Fruit fly (Drosophila melanogaster) whole organism, embryonic: ENCODE results near the gene rhea.

Experiments used
- Aef1 ChIP-seq: fragments of 200-800 bp; sonication (Bioruptor generic); IDR thresholded peaks from 3 replicates; pipeline ENCODE4 v1.3.6; 2022; ENCODE audit warnings: missing biosample characterization, missing genetic modification characterization
- B-H2 ChIP-seq: fragments of 200-800 bp; sonication (Bioruptor generic); optimal IDR thresholded peaks from 2 replicates; lab custom pipeline; 2018; ENCODE audit warnings: missing biosample characterization, mild to moderate bottlenecking, missing genetic modification characterization
- CG10959 ChIP-seq: fragments of 200-800 bp; sonication (Bioruptor generic); IDR thresholded peaks from 2 replicates; pipeline ENCODE4 v1.3.6; 2022; ENCODE audit warnings: missing biosample characterization, missing genetic modification characterization
- CG11247 ChIP-seq: fragments of 200-800 bp; sonication (Bioruptor generic); IDR thresholded peaks from 2 replicates; pipeline ENCODE4 v1.3.6; 2022; ENCODE audit warnings: missing biosample characterization, missing genetic modification characterization
- CG13894 ChIP-seq: fragments of 200-800 bp; sonication (Bioruptor generic); optimal IDR thresholded peaks from 3 replicates; lab custom pipeline; 2018; ENCODE audit warnings: missing biosample characterization, mild to moderate bottlenecking, missing genetic modification characterization, moderate library complexity
- CG15011 ChIP-seq: fragments of 200-800 bp; sonication (Bioruptor generic); optimal IDR thresholded peaks from 3 replicates; lab custom pipeline; 2018; ENCODE audit warnings: missing biosample characterization, mild to moderate bottlenecking, missing genetic modification characterization
- CG15073 ChIP-seq: fragments of 200-800 bp; sonication (Bioruptor generic); optimal IDR thresholded peaks from 2 replicates; lab custom pipeline; 2016; ENCODE audit warnings: missing biosample characterization, missing genetic modification characterization
- CG1602 ChIP-seq: fragments of 200-800 bp; sonication (Bioruptor generic); optimal IDR thresholded peaks from 3 replicates; lab custom pipeline; 2016; ENCODE audit warnings: missing biosample characterization, missing genetic modification characterization
- CG2678 ChIP-seq: fragments of 200-800 bp; sonication (Bioruptor generic); optimal IDR thresholded peaks from 3 replicates; lab custom pipeline; 2019; ENCODE audit warnings: missing biosample characterization, mild to moderate bottlenecking, missing genetic modification characterization, moderate library complexity
- CG30020 ChIP-seq: fragments of 200-800 bp; optimal IDR thresholded peaks from 2 replicates; lab custom pipeline; 2019; ENCODE audit warnings: missing biosample characterization, mild to moderate bottlenecking, missing genetic modification characterization, moderate library complexity
- CG3065 ChIP-seq: fragments of 200-800 bp; sonication (Bioruptor generic); optimal IDR thresholded peaks from 2 replicates; lab custom pipeline; 2016; ENCODE audit warnings: missing biosample characterization, missing genetic modification characterization
- CG3995 ChIP-seq: fragments of 200-800 bp; sonication (Bioruptor generic); optimal IDR thresholded peaks from 3 replicates; lab custom pipeline; 2016; ENCODE audit warnings: missing biosample characterization, missing genetic modification characterization
- CG4282 ChIP-seq: fragments of 200-800 bp; sonication (Bioruptor generic); optimal IDR thresholded peaks from 2 replicates; lab custom pipeline; 2016; ENCODE audit warnings: missing biosample characterization, missing genetic modification characterization
- CG4404 ChIP-seq: fragments of 200-800 bp; sonication (Bioruptor generic); IDR thresholded peaks from 2 replicates; pipeline ENCODE4 v1.3.6; 2022; ENCODE audit warnings: missing biosample characterization, missing genetic modification characterization
- CG4730 ChIP-seq: fragments of 200-800 bp; sonication (Bioruptor generic); IDR thresholded peaks from 2 replicates; pipeline ENCODE4 v1.3.6; 2022; ENCODE audit warnings: missing biosample characterization, missing genetic modification characterization
- CG6254 ChIP-seq: fragments of 200-800 bp; sonication (Bioruptor generic); optimal IDR thresholded peaks from 3 replicates; lab custom pipeline; 2017; ENCODE audit warnings: mild to moderate bottlenecking, missing biosample characterization, missing genetic modification reagents, missing genetic modification characterization
- CG6272 ChIP-seq: fragments of 200-800 bp; sonication (Bioruptor generic); IDR thresholded peaks from 2 replicates; pipeline ENCODE4 v1.3.6; 2022; ENCODE audit warnings: missing biosample characterization, missing genetic modification characterization
- CG6765 ChIP-seq: fragments of 200-800 bp; sonication (Bioruptor generic); optimal IDR thresholded peaks from 3 replicates; lab custom pipeline; 2017; ENCODE audit warnings: missing biosample characterization, mild to moderate bottlenecking, missing genetic modification characterization
- CG7987 ChIP-seq: fragments of 200-800 bp; sonication (Bioruptor generic); optimal IDR thresholded peaks from 2 replicates; lab custom pipeline; 2018; ENCODE audit warnings: missing biosample characterization, mild to moderate bottlenecking, missing genetic modification characterization, moderate library complexity
- CG8765 ChIP-seq: fragments of 200-800 bp; sonication (Bioruptor generic); IDR thresholded peaks from 2 replicates; pipeline ENCODE4 v1.3.6; 2022; ENCODE audit warnings: missing biosample characterization, missing genetic modification characterization
- CG9609 ChIP-seq: fragments of 200-800 bp; sonication (Bioruptor generic); optimal IDR thresholded peaks from 3 replicates; lab custom pipeline; 2016; ENCODE audit warnings: missing biosample characterization, missing genetic modification characterization
- CG9876 ChIP-seq: fragments of 200-800 bp; sonication (Bioruptor generic); optimal IDR thresholded peaks from 2 replicates; lab custom pipeline; 2016; ENCODE audit warnings: missing biosample characterization, missing genetic modification characterization
- Dip2 ChIP-seq: fragments of 200-800 bp; sonication (Bioruptor generic); IDR thresholded peaks from 2 replicates; pipeline ENCODE4 v1.3.6; 2022; ENCODE audit warnings: missing biosample characterization, missing genetic modification characterization
- E2f2 ChIP-seq: fragments of 200-800 bp; sonication (Bioruptor generic); IDR thresholded peaks from 2 replicates; pipeline ENCODE4 v1.3.6; 2022; ENCODE audit warnings: missing biosample characterization, missing genetic modification characterization
- Hey ChIP-seq: fragments of 200-800 bp; sonication (Bioruptor generic); optimal IDR thresholded peaks from 3 replicates; lab custom pipeline; 2018; ENCODE audit warnings: missing biosample characterization, mild to moderate bottlenecking, missing genetic modification characterization
- Hmx ChIP-seq: fragments of 200-800 bp; sonication (Bioruptor generic); optimal IDR thresholded peaks from 2 replicates; lab custom pipeline; 2016; ENCODE audit warnings: missing biosample characterization, missing genetic modification characterization
- Hr51 ChIP-seq, 2 experiments: fragments of 200-800 bp; sonication (Bioruptor generic); optimal IDR thresholded peaks; 2 replicates in 1 of 2; 3 replicates in 1 of 2; lab custom pipeline; 2016 to 2018; ENCODE audit warnings: missing biosample characterization in 2 of 2, missing genetic modification characterization in 2 of 2, mild to moderate bottlenecking in 1 of 2, moderate library complexity in 1 of 2
- Lhr ChIP-seq: fragments of 200-800 bp; sonication (Bioruptor generic); optimal IDR thresholded peaks from 3 replicates; lab custom pipeline; 2017; ENCODE audit warnings: mild to moderate bottlenecking, missing biosample characterization, missing genetic modification reagents, missing genetic modification characterization
- Lim3 ChIP-seq: fragments of 200-800 bp; sonication (Bioruptor generic); IDR thresholded peaks from 2 replicates; pipeline ENCODE4 v1.3.6; 2022; ENCODE audit warnings: missing biosample characterization, missing genetic modification characterization
- Med ChIP-seq: fragments of 200-800 bp; sonication (Bioruptor generic); peaks from one replicate; lab custom pipeline; 2016; ENCODE audit warnings: missing biosample characterization, missing genetic modification characterization, mild to moderate bottlenecking, inconsistent platforms, moderate library complexity
- Meics ChIP-seq: fragments of 200-800 bp; sonication (Bioruptor generic); optimal IDR thresholded peaks from 2 replicates; lab custom pipeline; 2017; ENCODE audit warnings: missing biosample characterization, mild to moderate bottlenecking, missing genetic modification characterization
- NC2α ChIP-seq: fragments of 200-800 bp; sonication (Bioruptor generic); optimal IDR thresholded peaks from 2 replicates; lab custom pipeline; 2016; ENCODE audit warnings: missing biosample characterization, missing genetic modification characterization
- Sox100B ChIP-seq: fragments of 200-800 bp; sonication (Bioruptor generic); optimal IDR thresholded peaks from 3 replicates; lab custom pipeline; 2018; ENCODE audit warnings: missing biosample characterization, mild to moderate bottlenecking, missing genetic modification characterization
- ato ChIP-seq: fragments of 200-800 bp; sonication (Bioruptor generic); IDR thresholded peaks from 2 replicates; pipeline ENCODE4 v1.3.6; 2022; ENCODE audit warnings: missing biosample characterization, missing genetic modification characterization; ENCODE audit not compliant: partially characterized antibody
- caup ChIP-seq: fragments of 200-800 bp; sonication (Bioruptor generic); optimal IDR thresholded peaks from 3 replicates; lab custom pipeline; 2017; ENCODE audit warnings: missing biosample characterization, mild to moderate bottlenecking, missing genetic modification characterization, moderate library complexity; ENCODE audit not compliant: severe bottlenecking
- ci ChIP-seq: fragments of 200-800 bp; sonication (Bioruptor generic); IDR thresholded peaks from 3 replicates; pipeline ENCODE4 v1.3.6; 2022; ENCODE audit warnings: missing biosample characterization, missing genetic modification characterization
- da ChIP-seq: fragments of 200-800 bp; sonication (Bioruptor generic); optimal IDR thresholded peaks from 2 replicates; lab custom pipeline; 2016; ENCODE audit warnings: missing biosample characterization, missing genetic modification characterization
- danr ChIP-seq: fragments of 200-800 bp; sonication (Bioruptor generic); IDR thresholded peaks from 2 replicates; pipeline ENCODE4 v1.3.6; 2022; ENCODE audit warnings: missing biosample characterization, missing genetic modification characterization
- exex ChIP-seq: fragments of 200-800 bp; sonication (Bioruptor generic); optimal IDR thresholded peaks from 4 replicates; lab custom pipeline; 2018; ENCODE audit warnings: missing biosample characterization, mild to moderate bottlenecking, missing genetic modification characterization, moderate library complexity
- fd64A ChIP-seq: fragments of 200-800 bp; sonication (Bioruptor generic); optimal IDR thresholded peaks from 3 replicates; lab custom pipeline; 2018; ENCODE audit warnings: missing biosample characterization, mild to moderate bottlenecking, missing genetic modification characterization
- klu ChIP-seq: fragments of 200-800 bp; sonication (Bioruptor generic); IDR thresholded peaks from 2 replicates; pipeline ENCODE4 v1.3.6; 2022; ENCODE audit warnings: missing biosample characterization, missing genetic modification characterization
- lola ChIP-seq, 3 experiments: fragments of >200 bp in 2 of 3; fragments of 200-800 bp in 1 of 3; sonication (Bioruptor generic) in 1 of 3; optimal IDR thresholded peaks; 2 replicates each; lab custom pipeline; 2017 to 2019; ENCODE audit warnings: missing biosample characterization in 3 of 3, missing genetic modification characterization in 3 of 3, mild to moderate bottlenecking in 1 of 3, moderate library complexity in 1 of 3
- lov ChIP-seq, 2 experiments: fragments of 200-800 bp in 1 of 2; fragments of >200 bp in 1 of 2; sonication (Bioruptor generic) in 1 of 2; IDR thresholded peaks in 1 of 2; optimal IDR thresholded peaks in 1 of 2; 2 replicates in 1 of 2; 3 replicates in 1 of 2; pipeline versions ENCODE4 v1.3.6 to Lab custom; 2017 to 2022; ENCODE audit warnings: missing biosample characterization in 1 of 2, missing genetic modification characterization in 1 of 2
- mirr ChIP-seq: fragments of 200-800 bp; sonication (Bioruptor generic); optimal IDR thresholded peaks from 3 replicates; lab custom pipeline; 2018; ENCODE audit warnings: missing biosample characterization, mild to moderate bottlenecking, missing genetic modification characterization
- mld ChIP-seq: fragments of 200-800 bp; sonication (Bioruptor generic); IDR thresholded peaks from 3 replicates; pipeline ENCODE4 v1.3.6; 2022; ENCODE audit warnings: missing biosample characterization, missing genetic modification characterization; ENCODE audit not compliant: partially characterized antibody
- odd ChIP-seq: fragments of 200-800 bp; sonication (Bioruptor generic); optimal IDR thresholded peaks from 2 replicates; lab custom pipeline; 2017; ENCODE audit warnings: missing biosample characterization, mild to moderate bottlenecking, missing genetic modification characterization
- sc ChIP-seq, 3 experiments: fragments of >200 bp in 2 of 3; fragments of 200-800 bp in 1 of 3; sonication (Bioruptor generic) in 1 of 3; optimal IDR thresholded peaks; 2 replicates in 2 of 3; 3 replicates in 1 of 3; lab custom pipeline; 2017; ENCODE audit warnings: mild to moderate bottlenecking in 1 of 3, missing biosample characterization in 1 of 3, missing genetic modification characterization in 1 of 3, missing genetic modification reagents in 1 of 3
- ssp ChIP-seq: fragments of 200-800 bp; sonication (Bioruptor generic); IDR thresholded peaks from 2 replicates; pipeline ENCODE4 v1.3.6; 2022; ENCODE audit warnings: missing biosample characterization, missing genetic modification characterization
- stc ChIP-seq: fragments of 200-800 bp; sonication (Bioruptor generic); IDR thresholded peaks from 2 replicates; pipeline ENCODE4 v1.3.6; 2022; ENCODE audit warnings: missing biosample characterization, missing genetic modification characterization
- toy ChIP-seq: fragments of 200-800 bp; sonication (Bioruptor generic); IDR thresholded peaks from 2 replicates; pipeline ENCODE4 v1.3.6; 2022; ENCODE audit warnings: missing biosample characterization, missing genetic modification characterization
- zfh1 ChIP-seq: fragments of 200-800 bp; sonication (Bioruptor generic); IDR thresholded peaks from 3 replicates; pipeline ENCODE4 v1.3.6; 2022; ENCODE audit warnings: missing biosample characterization, missing genetic modification characterization

Gene rhea

dm6 chr3L:8584086-8584485, 39.3 kb downstream of the rhea start (continued):
- no peak for TF ChIP-seq danr (GFP tag; lab: Robert Waterston, UW)
- TF ChIP-seq Lhr = no peak
- TF ChIP-seq Aef1 (GFP tag; lab: Robert Waterston, UW) = no peak
- TF ChIP-seq Hr51 (GFP tag; optimal IDR thresholded peaks at IDR 0.05; lab: Kevin White, UChicago) = no peak
- TF ChIP-seq NC2α (GFP tag; lab: Kevin White, UChicago) = peak; percentile 13
- TF ChIP-seq mld (GFP tag; lab: Robert Waterston, UW) = no peak
- TF ChIP-seq sc (optimal IDR thresholded peaks at IDR 0.05; lab: Kevin White, UChicago) = no peak
- TF ChIP-seq sc (GFP tag; optimal IDR thresholded peaks at IDR 0.05; lab: Kevin White, UChicago) = no peak
- no peak for TF ChIP-seq CG1602 (GFP tag; lab: Kevin White, UChicago)
- TF ChIP-seq CG2678 = peak; percentile 67
- TF ChIP-seq CG15073 (GFP tag; lab: Kevin White, UChicago) = no peak
- no peak for TF ChIP-seq CG3065 (GFP tag; lab: Kevin White, UChicago)
- TF ChIP-seq toy (GFP tag; lab: Robert Waterston, UW) = no peak
- TF ChIP-seq CG4282 (GFP tag; lab: Kevin White, UChicago) = no peak
- TF ChIP-seq lola (GFP tag; optimal IDR thresholded peaks at IDR 0.05; lab: Kevin White, UChicago) = no peak
- TF ChIP-seq stc = no peak
- peak; percentile 21 for TF ChIP-seq CG15011 (GFP tag; lab: Kevin White, UChicago)
- TF ChIP-seq Sox100B (GFP tag; lab: Kevin White, UChicago) = no peak
- peak; percentile 80 for TF ChIP-seq Med (GFP tag; lab: Kevin White, UChicago)
- TF ChIP-seq CG6765 = peak; percentile 49
- no peak for TF ChIP-seq klu (GFP tag; lab: Robert Waterston, UW)
- peak; percentile 58 for TF ChIP-seq Meics (GFP tag; lab: Kevin White, UChicago)
- no peak for TF ChIP-seq CG6254 (GFP tag; lab: Kevin White, UChicago)
- peak; percentile 6 for TF ChIP-seq exex (tag; lab: Kevin White, UChicago)
- no peak for TF ChIP-seq CG9609 (GFP tag; lab: Kevin White, UChicago)
- TF ChIP-seq Dip2 = no peak
- TF ChIP-seq ci (GFP tag; lab: Robert Waterston, UW) = no peak; the same call in 2 of the 3 replicates
- TF ChIP-seq caup (GFP tag; lab: Kevin White, UChicago) = peak; percentile 69
- TF ChIP-seq CG30020 (tag; lab: Kevin White, UChicago) = no peak
- peak; percentile 34 for TF ChIP-seq fd64A (GFP tag; lab: Kevin White, UChicago)
- TF ChIP-seq da (GFP tag; lab: Kevin White, UChicago) = no peak
- TF ChIP-seq CG8765 (GFP tag; lab: Robert Waterston, UW) = no peak
- no peak for TF ChIP-seq Hey (tag; lab: Kevin White, UChicago)
- TF ChIP-seq Hmx = no peak
- TF ChIP-seq CG7987 (GFP tag; lab: Kevin White, UChicago) = peak; percentile 72
- TF ChIP-seq CG6272 (GFP tag; lab: Robert Waterston, UW) = no peak
- TF ChIP-seq CG4730 (GFP tag; lab: Robert Waterston, UW) = no peak
- TF ChIP-seq CG4404 (GFP tag; lab: Robert Waterston, UW) = no peak
- no peak for TF ChIP-seq E2f2 (GFP tag; lab: Robert Waterston, UW)
- no peak for TF ChIP-seq CG9876
- no peak for TF ChIP-seq CG11247 (GFP tag; lab: Robert Waterston, UW)
- TF ChIP-seq CG13894 (tag; lab: Kevin White, UChicago) = no peak
- TF ChIP-seq ssp (GFP tag; lab: Robert Waterston, UW) = no peak
- peak; percentile 60 for TF ChIP-seq mirr
- TF ChIP-seq CG10959 (GFP tag; lab: Robert Waterston, UW) = no peak
- TF ChIP-seq zfh1 (GFP tag; lab: Robert Waterston, UW) = no peak
- TF ChIP-seq odd (GFP tag; lab: Kevin White, UChicago) = peak; percentile 15
- no peak for TF ChIP-seq B-H2
- TF ChIP-seq Lim3 (GFP tag; lab: Robert Waterston, UW) = no peak
- no peak for TF ChIP-seq CG3995 (GFP tag; lab: Kevin White, UChicago)
- TF ChIP-seq ato (GFP tag; lab: Robert Waterston, UW) = no peak
- no peak for TF ChIP-seq lov (optimal IDR thresholded peaks at IDR 0.05; lab: Kevin White, UChicago)
- TF ChIP-seq lov (GFP tag; IDR thresholded peaks at IDR 0.05; lab: Robert Waterston, UW) = no peak
